Worm (Caenorhabditis elegans): ENCODE results near the gene Y39B6A.69.

Gene Y39B6A.69

DNA sequence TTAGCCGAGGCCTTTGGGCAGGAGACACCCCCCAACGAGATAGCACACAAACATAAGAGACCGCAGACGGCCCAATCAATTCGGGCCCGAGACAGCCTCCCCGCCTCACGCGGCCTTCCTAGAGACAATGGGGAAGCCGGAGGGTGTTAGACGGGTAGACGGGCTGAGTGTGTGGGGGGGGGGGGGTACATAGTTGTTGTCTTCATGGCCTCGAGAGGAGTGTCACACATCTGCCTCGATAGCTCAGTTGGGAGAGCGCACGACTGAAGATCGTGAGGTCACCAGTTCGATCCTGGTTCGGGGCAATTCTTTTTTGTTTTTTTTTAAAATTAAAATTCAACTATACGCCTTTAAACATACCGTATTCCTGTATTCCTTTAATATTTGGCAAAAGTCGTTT, 26.4 kb downstream of the Y39B6A.69 start (continued):
- 0 out of 2 replicates have a peak, but pooled peaks have one; percentile 63 for TF ChIP-seq C17E4.6 (GFP tag; IDR thresholded peaks at IDR 0.05)
- peak; percentile 44 for TF ChIP-seq ztf-3 (GFP tag; optimal IDR thresholded peaks at IDR 0.05)
- peak; percentile 89 for TF ChIP-seq egrh-3 (GFP tag; IDR thresholded peaks at IDR 0.05)
- no peak for TF ChIP-seq ama-1 (optimal IDR thresholded peaks at IDR 0.05)
- peak in 1 of 2 experiments; percentile 69 for TF ChIP-seq ama-1 (GFP tag; optimal IDR thresholded peaks at IDR 0.05)
- 0 out of 2 replicates have a peak, but pooled peaks have one; percentile 26 for TF ChIP-seq C06A6.2 (GFP tag; conservative IDR thresholded peaks at IDR 0.05)
- peak; percentile 51 for TF ChIP-seq zim-3 (tag; optimal IDR thresholded peaks at IDR 0.05)
- TF ChIP-seq ceh-40 (GFP tag; IDR thresholded peaks at IDR 0.05): 0 out of 2 replicates have a peak, but pooled peaks have one; percentile 55
- peak; percentile 19 for TF ChIP-seq efl-1 (GFP tag; optimal IDR thresholded peaks at IDR 0.05)
- peak; percentile 45 for TF ChIP-seq snpc-4 (GFP tag; optimal IDR thresholded peaks at IDR 0.05)
- TF ChIP-seq snpc-4 (tag; optimal IDR thresholded peaks at IDR 0.05): peak in 3 of 4 experiments; percentile 13 to 59 (median 23)
- TF ChIP-seq nhr-179 (tag; optimal IDR thresholded peaks at IDR 0.05): no peak
- TF ChIP-seq ztf-25 (GFP tag; IDR thresholded peaks at IDR 0.05): peak; percentile 76; the same call in 1 of the 2 replicates
- 0 out of 2 replicates have a peak, but pooled peaks have one; percentile 88 for TF ChIP-seq aptf-3 (GFP tag; IDR thresholded peaks at IDR 0.05)

ce11 chrV:19125253-19125652, 27.0 kb downstream of the Y39B6A.69 start:
- TF ChIP-seq xnd-1 (tag; optimal IDR thresholded peaks at IDR 0.05): peak; percentile 70
- TF ChIP-seq madf-8 (GFP tag; conservative IDR thresholded peaks at IDR 0.05): 0 out of 2 replicates have a peak, but pooled peaks have one; percentile 13
- no peak for TF ChIP-seq T26A5.8 (tag; optimal IDR thresholded peaks at IDR 0.05)
- TF ChIP-seq B0336.3 (GFP tag; IDR thresholded peaks at IDR 0.05): no peak
- TF ChIP-seq rec-8 (tag; optimal IDR thresholded peaks at IDR 0.05): no peak
- TF ChIP-seq ztf-28 (GFP tag; IDR thresholded peaks at IDR 0.05): no peak
- peak; percentile 16; the same call in 1 of the 2 replicates for TF ChIP-seq madf-6 (GFP tag; IDR thresholded peaks at IDR 0.05)
- TF ChIP-seq mes-4 (tag; optimal IDR thresholded peaks at IDR 0.05): no peak
- peak; percentile 76 for TF ChIP-seq lsl-1 (GFP tag; optimal IDR thresholded peaks at IDR 0.05)

ce11 chrV:19124586-19124985, 27.6 kb downstream of the Y39B6A.69 start, which contains the start of gene bed-1:
Gene bed-1 (minus strand): TSS chrV:19124922.
- no peak for TF ChIP-seq F57C9.4 (tag; optimal IDR thresholded peaks at IDR 0.05)
- TF ChIP-seq rpc-1 (optimal IDR thresholded peaks at IDR 0.05): no peak
- no peak for TF ChIP-seq rpc-1 (tag; optimal IDR thresholded peaks at IDR 0.05)
- no peak for TF ChIP-seq F49E8.2 (tag; optimal IDR thresholded peaks at IDR 0.05; ENCODE audit: insufficient read depth)
- no peak for TF ChIP-seq ceh-40 (GFP tag; IDR thresholded peaks at IDR 0.05)
- no peak for TF ChIP-seq ccch-3 (GFP tag; optimal IDR thresholded peaks at IDR 0.05)
- no peak for TF ChIP-seq fkh-3 (tag; optimal IDR thresholded peaks at IDR 0.05)
- TF ChIP-seq ceh-91 (GFP tag; IDR thresholded peaks at IDR 0.05): no peak
- TF ChIP-seq mel-28 (tag; optimal IDR thresholded peaks at IDR 0.05; ENCODE audit: borderline replicate concordance): no peak
- no peak for TF ChIP-seq cebp-1 (GFP tag; IDR thresholded peaks at IDR 0.05)
- no peak for TF ChIP-seq cebp-1 (tag; optimal IDR thresholded peaks at IDR 0.05)
- no peak for TF ChIP-seq aptf-3 (GFP tag; IDR thresholded peaks at IDR 0.05)
- TF ChIP-seq C06A6.2 (GFP tag; conservative IDR thresholded peaks at IDR 0.05): no peak
- TF ChIP-seq aptf-2 (GFP tag; conservative IDR thresholded peaks at IDR 0.05): no peak
- TF ChIP-seq ztf-3 (GFP tag; optimal IDR thresholded peaks at IDR 0.05): no peak
- TF ChIP-seq nhr-120 (GFP tag; IDR thresholded peaks at IDR 0.05): no peak
- no peak for TF ChIP-seq let-607 (tag; optimal IDR thresholded peaks at IDR 0.05)
- no peak for TF ChIP-seq Y56A3A.18 (GFP tag; IDR thresholded peaks at IDR 0.05)
- no peak for TF ChIP-seq madf-6 (GFP tag; IDR thresholded peaks at IDR 0.05)
- TF ChIP-seq F55B11.4 (tag; optimal IDR thresholded peaks at IDR 0.05; ENCODE audit: borderline replicate concordance, insufficient read depth): no peak
- TF ChIP-seq attf-6 (GFP tag; IDR thresholded peaks at IDR 0.05): no peak
